Fruit fly (Drosophila melanogaster) whole organism, embryonic: ENCODE measurements around the gene blp.
A peak's percentile ranks its signal among the peaks of the same experiment; 100 is the strongest.

ENCODE experiments used
- Abd-B ChIP-seq: fragments of 200-800 bp; sonication (Bioruptor generic); optimal IDR thresholded peaks from 2 replicates; lab custom pipeline; 2018; ENCODE audit warnings: missing biosample characterization, mild to moderate bottlenecking, missing genetic modification characterization, moderate library complexity
- Antp ChIP-seq: fragments of 200-800 bp; sonication (Bioruptor generic); optimal IDR thresholded peaks from 3 replicates; lab custom pipeline; 2016; ENCODE audit warnings: missing biosample characterization, missing genetic modification characterization
- CG10147 ChIP-seq: fragments of 200-800 bp; sonication (Bioruptor generic); optimal IDR thresholded peaks from 2 replicates; lab custom pipeline; 2019; ENCODE audit warnings: missing biosample characterization, mild to moderate bottlenecking, missing genetic modification characterization, moderate library complexity
- CG10321 ChIP-seq: fragments of 200-800 bp; sonication (Bioruptor generic); IDR thresholded peaks from 2 replicates; pipeline ENCODE4 v1.3.6; 2022; ENCODE audit warnings: missing biosample characterization, missing genetic modification characterization
- CG11085 ChIP-seq: fragments of 200-800 bp; sonication (Bioruptor generic); IDR thresholded peaks from 2 replicates; pipeline ENCODE4 v1.3.6; 2022; ENCODE audit warnings: missing biosample characterization, missing genetic modification characterization
- CG12299 ChIP-seq: fragments of 200-800 bp; sonication (Bioruptor generic); optimal IDR thresholded peaks from 2 replicates; lab custom pipeline; 2018; ENCODE audit warnings: missing biosample characterization, mild to moderate bottlenecking, missing genetic modification characterization
- CG12659 ChIP-seq: fragments of 200-800 bp; sonication (Bioruptor generic); optimal IDR thresholded peaks from 3 replicates; lab custom pipeline; 2017; ENCODE audit warnings: mild to moderate bottlenecking, missing biosample characterization, missing genetic modification reagents, missing genetic modification characterization
- CG14050 ChIP-seq: fragments of 200-800 bp; sonication (Bioruptor generic); IDR thresholded peaks from 3 replicates; pipeline ENCODE4 v1.3.6; 2022; ENCODE audit warnings: missing biosample characterization, missing genetic modification characterization
- CG15479 ChIP-seq: fragments of 200-800 bp; sonication (Bioruptor generic); optimal IDR thresholded peaks from 3 replicates; lab custom pipeline; 2019; ENCODE audit warnings: missing biosample characterization, mild to moderate bottlenecking, missing genetic modification characterization, moderate library complexity
- CG16813 ChIP-seq: fragments of 200-800 bp; sonication (Bioruptor generic); IDR thresholded peaks from 3 replicates; pipeline ENCODE4 v1.3.6; 2022; ENCODE audit warnings: missing biosample characterization, missing genetic modification characterization; ENCODE audit not compliant: partially characterized antibody
- CG2116 ChIP-seq: fragments of 200-800 bp; sonication (Bioruptor generic); optimal IDR thresholded peaks from 3 replicates; lab custom pipeline; 2018; ENCODE audit warnings: missing biosample characterization, mild to moderate bottlenecking, missing genetic modification characterization
- CG2712 ChIP-seq: fragments of 200-800 bp; optimal IDR thresholded peaks from 3 replicates; lab custom pipeline; 2019; ENCODE audit warnings: missing biosample characterization, mild to moderate bottlenecking, missing genetic modification characterization, moderate library complexity
- CG31365 ChIP-seq: fragments of 200-800 bp; sonication (Bioruptor generic); optimal IDR thresholded peaks from 2 replicates; lab custom pipeline; 2018; ENCODE audit warnings: missing biosample characterization, mild to moderate bottlenecking, missing genetic modification characterization
- CG3163 ChIP-seq: fragments of 200-800 bp; sonication (Bioruptor generic); optimal IDR thresholded peaks from 3 replicates; lab custom pipeline; 2016; ENCODE audit warnings: missing biosample characterization, missing genetic modification characterization
- CG34224 ChIP-seq: fragments of 200-800 bp; sonication (Bioruptor generic); IDR thresholded peaks from 3 replicates; pipeline ENCODE4 v1.3.6; 2022; ENCODE audit warnings: missing biosample characterization, missing genetic modification characterization; ENCODE audit not compliant: partially characterized antibody
- CG3726 ChIP-seq: fragments of 200-800 bp; sonication (Bioruptor generic); IDR thresholded peaks from 3 replicates; pipeline ENCODE4, ENCODE4 v1.3.6; 2022; ENCODE audit warnings: missing biosample characterization, missing genetic modification characterization
- CG3847 ChIP-seq: fragments of 200-800 bp; sonication (Bioruptor generic); IDR thresholded peaks from 2 replicates; pipeline ENCODE4 v1.3.6; 2022; ENCODE audit warnings: missing biosample characterization, missing genetic modification characterization
- CG4328 ChIP-seq: fragments of 200-800 bp; sonication (Bioruptor generic); optimal IDR thresholded peaks from 3 replicates; lab custom pipeline; 2017; ENCODE audit warnings: missing biosample characterization, missing genetic modification reagents, missing genetic modification characterization
- CTCF ChIP-seq: fragments of 200-800 bp; sonication (Bioruptor generic); optimal IDR thresholded peaks from 2 replicates; lab custom pipeline; 2017; ENCODE audit warnings: missing biosample characterization, mild to moderate bottlenecking, missing genetic modification characterization, moderate library complexity
- Deaf1 ChIP-seq: fragments of 200-800 bp; optimal IDR thresholded peaks from 3 replicates; lab custom pipeline; 2019; ENCODE audit warnings: missing biosample characterization, mild to moderate bottlenecking, missing genetic modification characterization, moderate library complexity
- E2f1 ChIP-seq: fragments of 200-800 bp; sonication (Bioruptor generic); IDR thresholded peaks from 2 replicates; pipeline ENCODE4 v1.3.6; 2022; ENCODE audit warnings: missing biosample characterization, missing genetic modification characterization
- E2f2 ChIP-seq: fragments of 200-800 bp; sonication (Bioruptor generic); IDR thresholded peaks from 2 replicates; pipeline ENCODE4 v1.3.6; 2022; ENCODE audit warnings: missing biosample characterization, missing genetic modification characterization
- HLH3B ChIP-seq: fragments of 200-800 bp; sonication (Bioruptor generic); IDR thresholded peaks from 2 replicates; pipeline ENCODE4 v1.3.6; 2022; ENCODE audit warnings: missing biosample characterization, missing genetic modification characterization
- MBD-R2 ChIP-seq: fragments of 200-800 bp; sonication (Bioruptor generic); IDR thresholded peaks from 2 replicates; pipeline ENCODE4 v1.3.6; 2022; ENCODE audit warnings: missing biosample characterization, missing genetic modification characterization
- Opbp ChIP-seq: fragments of 200-800 bp; sonication (Bioruptor generic); IDR thresholded peaks from 3 replicates; pipeline ENCODE4 v1.3.6; 2022; ENCODE audit warnings: missing biosample characterization, missing genetic modification characterization; ENCODE audit not compliant: partially characterized antibody
- Ravus ChIP-seq: fragments of 200-800 bp; sonication (Bioruptor generic); IDR thresholded peaks from 2 replicates; pipeline ENCODE4 v1.3.6; 2022; ENCODE audit warnings: missing biosample characterization, missing genetic modification characterization
- Sry-β ChIP-seq: fragments of 200-800 bp; sonication (Bioruptor generic); optimal IDR thresholded peaks from 2 replicates; lab custom pipeline; 2018; ENCODE audit warnings: missing biosample characterization, mild to moderate bottlenecking, missing genetic modification characterization, moderate library complexity
- Stat92E ChIP-seq, 3 experiments: fragments of >200 bp in 2 of 3; fragments of 200-800 bp in 1 of 3; sonication (Bioruptor generic) in 1 of 3; optimal IDR thresholded peaks; 2 replicates each; lab custom pipeline; 2017 to 2019; ENCODE audit warnings: missing biosample characterization in 3 of 3, missing genetic modification characterization in 3 of 3, mild to moderate bottlenecking in 1 of 3, moderate library complexity in 1 of 3
- ase ChIP-seq: fragments of 200-800 bp; sonication (Bioruptor generic); IDR thresholded peaks from 3 replicates; pipeline ENCODE4 v1.3.6; 2022; ENCODE audit warnings: missing biosample characterization, missing genetic modification characterization
- bbx ChIP-seq: fragments of 200-800 bp; sonication (Bioruptor generic); IDR thresholded peaks from 2 replicates; pipeline ENCODE4 v1.3.6; 2022; ENCODE audit warnings: missing biosample characterization, missing genetic modification characterization; ENCODE audit not compliant: partially characterized antibody
- bowl ChIP-seq: fragments of 200-800 bp; sonication (Bioruptor generic); IDR thresholded peaks from 2 replicates; pipeline ENCODE4 v1.3.6; 2022; ENCODE audit warnings: missing biosample characterization, missing genetic modification characterization
- crol ChIP-seq: fragments of 200-800 bp; sonication (Bioruptor generic); IDR thresholded peaks from 2 replicates; pipeline ENCODE4 v1.3.6; 2022; ENCODE audit warnings: missing biosample characterization, missing genetic modification characterization
- crp ChIP-seq, 2 experiments: fragments of 200-800 bp; sonication (Bioruptor generic); optimal IDR thresholded peaks; 2 replicates in 1 of 2; 3 replicates in 1 of 2; lab custom pipeline; 2017; ENCODE audit warnings: missing biosample characterization in 2 of 2, missing genetic modification characterization in 2 of 2, mild to moderate bottlenecking in 1 of 2, moderate library complexity in 1 of 2
- danr ChIP-seq: fragments of 200-800 bp; sonication (Bioruptor generic); IDR thresholded peaks from 2 replicates; pipeline ENCODE4 v1.3.6; 2022; ENCODE audit warnings: missing biosample characterization, missing genetic modification characterization
- disco-r ChIP-seq: fragments of 200-800 bp; sonication (Bioruptor generic); optimal IDR thresholded peaks from 2 replicates; lab custom pipeline; 2016; ENCODE audit warnings: missing biosample characterization, missing genetic modification characterization
- emc ChIP-seq: fragments of 200-800 bp; sonication (Bioruptor generic); optimal IDR thresholded peaks from 2 replicates; lab custom pipeline; 2016; ENCODE audit warnings: missing biosample characterization, missing genetic modification characterization
- gfzf ChIP-seq: fragments of 200-800 bp; sonication (Bioruptor generic); optimal IDR thresholded peaks from 2 replicates; lab custom pipeline; 2016; ENCODE audit warnings: missing biosample characterization, mild to moderate bottlenecking, missing genetic modification characterization, moderate library complexity
- h ChIP-seq: fragments of >200 bp; optimal IDR thresholded peaks from 2 replicates; lab custom pipeline; 2017
- hbn ChIP-seq: fragments of 200-800 bp; sonication (Bioruptor generic); IDR thresholded peaks from 2 replicates; pipeline ENCODE4 v1.3.6; 2022; ENCODE audit warnings: missing biosample characterization, missing genetic modification characterization; ENCODE audit not compliant: partially characterized antibody
- kni ChIP-seq: fragments of 200-800 bp; sonication (Bioruptor generic); optimal IDR thresholded peaks from 3 replicates; lab custom pipeline; 2017; ENCODE audit warnings: mild to moderate bottlenecking, missing biosample characterization, missing genetic modification reagents, missing genetic modification characterization
- lola ChIP-seq, 3 experiments: fragments of >200 bp in 2 of 3; fragments of 200-800 bp in 1 of 3; sonication (Bioruptor generic) in 1 of 3; optimal IDR thresholded peaks; 2 replicates each; lab custom pipeline; 2017 to 2019; ENCODE audit warnings: missing biosample characterization in 3 of 3, missing genetic modification characterization in 3 of 3, mild to moderate bottlenecking in 1 of 3, moderate library complexity in 1 of 3
- luna ChIP-seq: fragments of 200-800 bp; sonication (Bioruptor generic); optimal IDR thresholded peaks from 2 replicates; lab custom pipeline; 2016; ENCODE audit warnings: missing biosample characterization, missing genetic modification characterization
- sc ChIP-seq, 3 experiments: fragments of >200 bp in 2 of 3; fragments of 200-800 bp in 1 of 3; sonication (Bioruptor generic) in 1 of 3; optimal IDR thresholded peaks; 2 replicates in 2 of 3; 3 replicates in 1 of 3; lab custom pipeline; 2017; ENCODE audit warnings: mild to moderate bottlenecking in 1 of 3, missing biosample characterization in 1 of 3, missing genetic modification characterization in 1 of 3, missing genetic modification reagents in 1 of 3
- sd ChIP-seq: fragments of 200-800 bp; sonication (Bioruptor generic); optimal IDR thresholded peaks from 3 replicates; lab custom pipeline; 2018; ENCODE audit warnings: missing biosample characterization, mild to moderate bottlenecking, missing genetic modification characterization, moderate library complexity
- sob ChIP-seq: fragments of 200-800 bp; sonication (Bioruptor generic); IDR thresholded peaks from 2 replicates; pipeline ENCODE4 v1.3.6; 2022; ENCODE audit warnings: missing biosample characterization, missing genetic modification characterization
- sug ChIP-seq: fragments of 200-800 bp; optimal IDR thresholded peaks from 2 replicates; lab custom pipeline; 2019; ENCODE audit warnings: missing biosample characterization, mild to moderate bottlenecking, missing genetic modification characterization, moderate library complexity
- trem ChIP-seq: fragments of 200-800 bp; optimal IDR thresholded peaks from 3 replicates; lab custom pipeline; 2019; ENCODE audit warnings: missing biosample characterization, mild to moderate bottlenecking, missing genetic modification characterization, moderate library complexity
- unc-4 ChIP-seq: fragments of 200-800 bp; sonication (Bioruptor generic); IDR thresholded peaks from 2 replicates; pipeline ENCODE4 v1.3.6; 2022; ENCODE audit warnings: missing biosample characterization, missing genetic modification characterization; ENCODE audit not compliant: partially characterized antibody
- zen2 ChIP-seq: fragments of 200-800 bp; sonication (Bioruptor generic); IDR thresholded peaks from 3 replicates; pipeline ENCODE4 v1.3.6; 2022; ENCODE audit warnings: missing biosample characterization, missing genetic modification characterization; ENCODE audit not compliant: partially characterized antibody

blp gene

DNA sequence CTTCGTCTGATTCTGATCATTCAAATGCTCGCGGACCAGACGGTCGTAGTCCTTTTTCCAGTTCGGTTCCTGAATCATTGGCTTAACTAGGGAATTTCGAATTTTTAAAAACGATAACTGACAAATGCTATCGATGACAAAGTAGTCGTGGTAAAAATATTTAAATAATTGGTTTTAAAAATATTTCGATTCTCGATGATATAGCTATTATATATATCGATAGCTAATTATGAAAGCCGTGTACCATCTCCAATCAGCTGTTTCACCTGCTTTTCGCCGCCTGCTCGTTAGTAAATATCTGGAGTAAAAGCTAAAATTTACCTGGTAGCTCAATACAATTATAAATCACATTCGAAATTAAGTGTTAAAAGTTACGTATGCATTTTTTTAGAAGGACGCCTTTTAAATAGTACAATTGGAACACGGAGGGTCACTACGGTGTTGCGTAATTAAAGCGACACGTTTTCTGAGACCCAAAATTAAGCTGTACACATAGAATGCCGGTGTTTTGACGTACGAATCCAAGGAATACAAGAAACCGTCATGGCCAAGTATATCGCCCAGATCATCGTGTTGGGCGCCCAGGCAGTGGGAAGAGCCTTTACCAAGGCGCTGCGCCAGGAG, at the start of gene blp, which contains the start of gene CG5478 (continued):
- TF ChIP-seq Abd-B (GFP tag; lab: Kevin White, UChicago) (no peak), luna (no peak), bowl (no peak), MBD-R2 (GFP tag; lab: Robert Waterston, UW) (peak; percentile 79), h (lab: Kevin White, UChicago) (no peak), ase (no peak), bbx (GFP tag; lab: Robert Waterston, UW) (peak; percentile 92), CG4328 (no peak), CG12299 (peak; percentile 23), CG16813 (GFP tag; lab: Robert Waterston, UW) (peak; percentile 85), Ravus (GFP tag; lab: Robert Waterston, UW) (no peak), Opbp (GFP tag; lab: Robert Waterston, UW) (peak; percentile 88), Deaf1 (tag; lab: Kevin White, UChicago) (no peak), sc (optimal IDR thresholded peaks at IDR 0.05; lab: Kevin White, UChicago) (no peak), sc (GFP tag; optimal IDR thresholded peaks at IDR 0.05; lab: Kevin White, UChicago) (no peak), Sry-β (GFP tag; lab: Kevin White, UChicago) (no peak), CG14050 (GFP tag; lab: Robert Waterston, UW) (no peak), CG3847 (no peak), CG3726 (GFP tag; lab: Robert Waterston, UW) (no peak), emc (GFP tag; lab: Kevin White, UChicago) (no peak), lola (GFP tag; optimal IDR thresholded peaks at IDR 0.05; lab: Kevin White, UChicago) (no peak), CG2712 (tag; lab: Kevin White, UChicago) (peak; percentile 35), CG2116 (GFP tag; lab: Kevin White, UChicago) (peak; percentile 81), CG34224 (GFP tag; lab: Robert Waterston, UW) (peak; percentile 97), CG31365 (tag; lab: Kevin White, UChicago) (no peak), kni (GFP tag; lab: Kevin White, UChicago) (peak; percentile 26), crp (GFP tag; optimal IDR thresholded peaks at IDR 0.05; lab: Kevin White, UChicago) (peak; percentile 66 to 94), CTCF (GFP tag; lab: Kevin White, UChicago) (no peak), hbn (GFP tag; lab: Robert Waterston, UW) (peak; percentile 93), sob (GFP tag; lab: Robert Waterston, UW) (0 out of 2 replicates have a peak, but pooled peaks have one; percentile 11), Antp (GFP tag; lab: Kevin White, UChicago) (no peak), crol (GFP tag; lab: Robert Waterston, UW) (no peak), E2f2 (GFP tag; lab: Robert Waterston, UW) (peak; percentile 93), HLH3B (GFP tag; lab: Robert Waterston, UW) (no peak), unc-4 (peak; percentile 91), E2f1 (no peak), CG3163 (GFP tag; lab: Kevin White, UChicago) (no peak), CG10147 (GFP tag; lab: Kevin White, UChicago) (no peak), gfzf (GFP tag; lab: Kevin White, UChicago) (no peak), trem (tag; lab: Kevin White, UChicago) (peak; percentile 49), disco-r (GFP tag; lab: Kevin White, UChicago) (no peak), CG12659 (no peak), sd (peak; percentile 49), CG15479 (GFP tag; lab: Kevin White, UChicago) (no peak), zen2 (GFP tag; lab: Robert Waterston, UW) (peak; percentile 91), CG10321 (GFP tag; lab: Robert Waterston, UW) (no peak), CG11085 (GFP tag; lab: Robert Waterston, UW) (no peak), danr (no peak), Stat92E (GFP tag; optimal IDR thresholded peaks at IDR 0.05; lab: Kevin White, UChicago) (peak in 1 of 3 experiments; percentile 10), sug (tag; lab: Kevin White, UChicago) (peak; percentile 14)
